Fruit fly (Drosophila melanogaster) whole organism, embryonic: ENCODE results near the gene CG31960.

Experiments
- Abd-B ChIP-seq: fragments of 200-800 bp; sonication (Bioruptor generic); optimal IDR thresholded peaks from 2 replicates; lab custom pipeline; 2018; ENCODE audit warnings: missing biosample characterization, mild to moderate bottlenecking, missing genetic modification characterization, moderate library complexity
- Atf-2 ChIP-seq: fragments of 200-800 bp; sonication (Bioruptor generic); optimal IDR thresholded peaks from 2 replicates; lab custom pipeline; 2016; ENCODE audit warnings: missing biosample characterization, missing genetic modification characterization
- BEAF-32 ChIP-seq: fragments of 200-800 bp; sonication (Bioruptor generic); optimal IDR thresholded peaks from 3 replicates; lab custom pipeline; 2017; ENCODE audit warnings: missing biosample characterization, missing genetic modification characterization, mild to moderate bottlenecking, moderate library complexity, missing genetic modification reagents
- CG10274 ChIP-seq: fragments of 200-800 bp; sonication (Bioruptor generic); optimal IDR thresholded peaks from 3 replicates; lab custom pipeline; 2017; ENCODE audit warnings: missing biosample characterization, mild to moderate bottlenecking, missing genetic modification characterization
- CG10462 ChIP-seq: fragments of 200-800 bp; sonication (Bioruptor generic); optimal IDR thresholded peaks from 2 replicates; lab custom pipeline; 2016; ENCODE audit warnings: missing biosample characterization, missing genetic modification characterization
- CG10565 ChIP-seq: fragments of 200-800 bp; sonication (Bioruptor generic); optimal IDR thresholded peaks from 3 replicates; lab custom pipeline; 2016; ENCODE audit warnings: missing biosample characterization, mild to moderate bottlenecking, missing genetic modification characterization
- CG12744 ChIP-seq: fragments of 200-800 bp; sonication (Bioruptor generic); optimal IDR thresholded peaks from 2 replicates; lab custom pipeline; 2016; ENCODE audit warnings: missing biosample characterization, missing genetic modification characterization
- CG12769 ChIP-seq: fragments of 200-800 bp; sonication (Bioruptor generic); optimal IDR thresholded peaks from 2 replicates; lab custom pipeline; 2019; ENCODE audit warnings: missing biosample characterization, mild to moderate bottlenecking, missing genetic modification characterization, moderate library complexity
- CG15514 ChIP-seq: fragments of 200-800 bp; sonication (Bioruptor generic); optimal IDR thresholded peaks from 3 replicates; lab custom pipeline; 2017; ENCODE audit warnings: missing biosample characterization, missing genetic modification characterization, mild to moderate bottlenecking, moderate library complexity, missing genetic modification reagents
- CG17385 ChIP-seq: fragments of 200-800 bp; sonication (Bioruptor generic); optimal IDR thresholded peaks from 3 replicates; lab custom pipeline; 2018; ENCODE audit warnings: missing biosample characterization, mild to moderate bottlenecking, missing genetic modification characterization
- CG17568 ChIP-seq: fragments of 200-800 bp; sonication (Bioruptor generic); optimal IDR thresholded peaks from 2 replicates; lab custom pipeline; 2018; ENCODE audit warnings: missing biosample characterization, mild to moderate bottlenecking, missing genetic modification characterization, moderate library complexity
- CG18011 ChIP-seq: fragments of 200-800 bp; sonication (Bioruptor generic); optimal IDR thresholded peaks from 2 replicates; lab custom pipeline; 2017; ENCODE audit warnings: missing biosample characterization, missing genetic modification characterization, mild to moderate bottlenecking, moderate library complexity, missing genotype
- CG1832 ChIP-seq: fragments of 200-800 bp; sonication (Bioruptor generic); optimal IDR thresholded peaks from 2 replicates; lab custom pipeline; 2017; ENCODE audit warnings: missing biosample characterization, mild to moderate bottlenecking, missing genetic modification characterization, inconsistent platforms
- CG32767 ChIP-seq: fragments of 200-800 bp; sonication (Bioruptor generic); IDR thresholded peaks from 2 replicates; pipeline ENCODE4 v1.3.6; 2022; ENCODE audit warnings: missing biosample characterization, missing genetic modification characterization
- CG4328 ChIP-seq: fragments of 200-800 bp; sonication (Bioruptor generic); optimal IDR thresholded peaks from 3 replicates; lab custom pipeline; 2017; ENCODE audit warnings: missing biosample characterization, missing genetic modification reagents, missing genetic modification characterization
- CG43689 ChIP-seq: fragments of 200-800 bp; sonication (Bioruptor generic); IDR thresholded peaks from 2 replicates; pipeline ENCODE4 v1.3.6; 2022; ENCODE audit warnings: missing biosample characterization, missing genetic modification characterization
- CG4424 ChIP-seq: fragments of 200-800 bp; sonication (Bioruptor generic); optimal IDR thresholded peaks from 3 replicates; lab custom pipeline; 2016; ENCODE audit warnings: missing biosample characterization, missing genetic modification characterization
- CG6813 ChIP-seq: fragments of 200-800 bp; sonication (Bioruptor generic); optimal IDR thresholded peaks from 2 replicates; lab custom pipeline; 2017; ENCODE audit warnings: missing biosample characterization, missing genetic modification characterization, mild to moderate bottlenecking, moderate library complexity, missing genetic modification reagents
- CTCF ChIP-seq: fragments of 200-800 bp; sonication (Bioruptor generic); optimal IDR thresholded peaks from 2 replicates; lab custom pipeline; 2017; ENCODE audit warnings: missing biosample characterization, mild to moderate bottlenecking, missing genetic modification characterization, moderate library complexity
- Camta ChIP-seq: fragments of 200-800 bp; sonication (Bioruptor generic); optimal IDR thresholded peaks from 2 replicates; lab custom pipeline; 2016; ENCODE audit warnings: missing biosample characterization, missing genetic modification characterization
- Dek ChIP-seq: fragments of 200-800 bp; sonication (Bioruptor generic); optimal IDR thresholded peaks from 3 replicates; lab custom pipeline; 2019; ENCODE audit warnings: missing biosample characterization, mild to moderate bottlenecking, missing genetic modification characterization, moderate library complexity
- E2f2 ChIP-seq: fragments of 200-800 bp; sonication (Bioruptor generic); IDR thresholded peaks from 2 replicates; pipeline ENCODE4 v1.3.6; 2022; ENCODE audit warnings: missing biosample characterization, missing genetic modification characterization
- Hr78 ChIP-seq, 2 experiments: fragments of 200-800 bp in 1 of 2; fragments of >200 bp in 1 of 2; sonication (Bioruptor generic) in 1 of 2; optimal IDR thresholded peaks; 2 replicates each; lab custom pipeline; 2017 to 2019; ENCODE audit warnings: missing biosample characterization in 2 of 2, missing genetic modification characterization in 2 of 2, mild to moderate bottlenecking in 1 of 2, moderate library complexity in 1 of 2
- Kr ChIP-seq: fragments of 200-800 bp; sonication (Bioruptor generic); optimal IDR thresholded peaks from 2 replicates; lab custom pipeline; 2017; ENCODE audit warnings: missing biosample characterization, mild to moderate bottlenecking, missing genetic modification characterization
- Neu2 ChIP-seq: fragments of 200-800 bp; sonication (Bioruptor generic); optimal IDR thresholded peaks from 3 replicates; lab custom pipeline; 2016; ENCODE audit warnings: missing biosample characterization, missing genetic modification characterization, borderline replicate concordance
- NfI ChIP-seq: fragments of 200-800 bp; sonication (Bioruptor generic); optimal IDR thresholded peaks from 3 replicates; lab custom pipeline; 2018; ENCODE audit warnings: missing biosample characterization, mild to moderate bottlenecking, missing genetic modification characterization, moderate library complexity
- Stat92E ChIP-seq, 3 experiments: fragments of >200 bp in 2 of 3; fragments of 200-800 bp in 1 of 3; sonication (Bioruptor generic) in 1 of 3; optimal IDR thresholded peaks; 2 replicates each; lab custom pipeline; 2017 to 2019; ENCODE audit warnings: missing biosample characterization in 3 of 3, missing genetic modification characterization in 3 of 3, mild to moderate bottlenecking in 1 of 3, moderate library complexity in 1 of 3
- bbx ChIP-seq: fragments of 200-800 bp; sonication (Bioruptor generic); IDR thresholded peaks from 2 replicates; pipeline ENCODE4 v1.3.6; 2022; ENCODE audit warnings: missing biosample characterization, missing genetic modification characterization; ENCODE audit not compliant: partially characterized antibody
- cad ChIP-seq: fragments of >200 bp; optimal IDR thresholded peaks from 2 replicates; lab custom pipeline; 2017; ENCODE audit warnings: missing biosample characterization, missing genetic modification characterization
- chif ChIP-seq, 2 experiments: fragments of 200-800 bp; sonication (Bioruptor generic); optimal IDR thresholded peaks; 3 replicates each; lab custom pipeline; 2016; ENCODE audit warnings: missing biosample characterization in 2 of 2, missing genetic modification characterization in 2 of 2
- dimm ChIP-seq: fragments of 200-800 bp; sonication (Bioruptor generic); IDR thresholded peaks from 2 replicates; pipeline ENCODE4 v1.3.6; 2022; ENCODE audit warnings: missing biosample characterization, missing genetic modification characterization
- disco-r ChIP-seq: fragments of 200-800 bp; sonication (Bioruptor generic); optimal IDR thresholded peaks from 2 replicates; lab custom pipeline; 2016; ENCODE audit warnings: missing biosample characterization, missing genetic modification characterization
- fd3F ChIP-seq: fragments of 200-800 bp; sonication (Bioruptor generic); optimal IDR thresholded peaks from 2 replicates; lab custom pipeline; 2018; ENCODE audit warnings: missing biosample characterization, mild to moderate bottlenecking, missing genetic modification characterization, moderate library complexity
- fd64A ChIP-seq: fragments of 200-800 bp; sonication (Bioruptor generic); optimal IDR thresholded peaks from 3 replicates; lab custom pipeline; 2018; ENCODE audit warnings: missing biosample characterization, mild to moderate bottlenecking, missing genetic modification characterization
- hth ChIP-seq: fragments of >200 bp; optimal IDR thresholded peaks from 2 replicates; lab custom pipeline; 2017; ENCODE audit warnings: inconsistent platforms
- mirr ChIP-seq: fragments of 200-800 bp; sonication (Bioruptor generic); optimal IDR thresholded peaks from 3 replicates; lab custom pipeline; 2018; ENCODE audit warnings: missing biosample characterization, mild to moderate bottlenecking, missing genetic modification characterization
- mld ChIP-seq: fragments of 200-800 bp; sonication (Bioruptor generic); IDR thresholded peaks from 3 replicates; pipeline ENCODE4 v1.3.6; 2022; ENCODE audit warnings: missing biosample characterization, missing genetic modification characterization; ENCODE audit not compliant: partially characterized antibody
- odd ChIP-seq: fragments of 200-800 bp; sonication (Bioruptor generic); optimal IDR thresholded peaks from 2 replicates; lab custom pipeline; 2017; ENCODE audit warnings: missing biosample characterization, mild to moderate bottlenecking, missing genetic modification characterization
- pum ChIP-seq: fragments of 200-800 bp; sonication (Bioruptor generic); optimal IDR thresholded peaks from 2 replicates; lab custom pipeline; 2016; ENCODE audit warnings: missing biosample characterization, missing genetic modification characterization
- slou ChIP-seq: fragments of 200-800 bp; sonication (Bioruptor generic); optimal IDR thresholded peaks from 3 replicates; lab custom pipeline; 2016; ENCODE audit warnings: missing biosample characterization, missing genetic modification characterization
- so ChIP-seq: fragments of 200-800 bp; sonication (Bioruptor generic); IDR thresholded peaks from 3 replicates; pipeline ENCODE4 v1.3.6; 2022; ENCODE audit warnings: missing biosample characterization, missing genetic modification characterization
- stwl ChIP-seq: fragments of 200-800 bp; sonication (Bioruptor generic); optimal IDR thresholded peaks from 3 replicates; lab custom pipeline; 2018; ENCODE audit warnings: missing biosample characterization, mild to moderate bottlenecking, missing genetic modification characterization, moderate library complexity
- tin ChIP-seq: fragments of 200-800 bp; sonication (Bioruptor generic); optimal IDR thresholded peaks from 3 replicates; lab custom pipeline; 2016; ENCODE audit warnings: missing biosample characterization, missing genetic modification characterization
- tll ChIP-seq, 2 experiments: fragments of 200-800 bp in 1 of 2; fragments of >200 bp in 1 of 2; sonication (Bioruptor generic) in 1 of 2; optimal IDR thresholded peaks; 2 replicates each; lab custom pipeline; 2017 to 2019; ENCODE audit warnings: missing biosample characterization in 2 of 2, missing genetic modification characterization in 2 of 2, mild to moderate bottlenecking in 1 of 2, moderate library complexity in 1 of 2
- unc-4 ChIP-seq: fragments of 200-800 bp; sonication (Bioruptor generic); IDR thresholded peaks from 2 replicates; pipeline ENCODE4 v1.3.6; 2022; ENCODE audit warnings: missing biosample characterization, missing genetic modification characterization; ENCODE audit not compliant: partially characterized antibody
- wek ChIP-seq: fragments of 200-800 bp; sonication (Bioruptor generic); optimal IDR thresholded peaks from 3 replicates; lab custom pipeline; 2018; ENCODE audit warnings: missing biosample characterization, mild to moderate bottlenecking, missing genetic modification characterization, moderate library complexity
- zf30C ChIP-seq: fragments of 200-800 bp; sonication (Bioruptor generic); optimal IDR thresholded peaks from 3 replicates; lab custom pipeline; 2018; ENCODE audit warnings: missing biosample characterization, mild to moderate bottlenecking, missing genetic modification characterization

Gene CG31960

dm6 chr2L:3778157-3779060 is 6.3 kb upstream of the CG31960 start (continued):
- TF ChIP-seq BEAF-32 (GFP tag; lab: Kevin White, UChicago) = no peak
- no peak for TF ChIP-seq Hr78 (GFP tag; optimal IDR thresholded peaks at IDR 0.05; lab: Kevin White, UChicago)
- TF ChIP-seq NfI (GFP tag; lab: Kevin White, UChicago) = no peak
- TF ChIP-seq CG10462 (GFP tag; lab: Kevin White, UChicago) = no peak
- TF ChIP-seq mld (GFP tag; lab: Robert Waterston, UW) = no peak
- peak; percentile 21 for TF ChIP-seq CG17568 (GFP tag; lab: Kevin White, UChicago)
- no peak for TF ChIP-seq fd3F (GFP tag; lab: Kevin White, UChicago)
- no peak for TF ChIP-seq disco-r (GFP tag; lab: Kevin White, UChicago)
- TF ChIP-seq CG12769 (tag; lab: Kevin White, UChicago) = peak; percentile 81
- TF ChIP-seq CG6813 (GFP tag; lab: Kevin White, UChicago) = no peak
- TF ChIP-seq Atf-2 (GFP tag; lab: Kevin White, UChicago) = no peak
- peak; percentile 49 for TF ChIP-seq cad (GFP tag; lab: Kevin White, UChicago)
- no peak for TF ChIP-seq slou (GFP tag; lab: Kevin White, UChicago)
- TF ChIP-seq tin (GFP tag; lab: Kevin White, UChicago) = peak; percentile 5
- TF ChIP-seq pum (GFP tag; lab: Kevin White, UChicago) = no peak
- TF ChIP-seq CG32767 (GFP tag; lab: Robert Waterston, UW) = no peak
- TF ChIP-seq Abd-B = no peak
- TF ChIP-seq chif (GFP tag; optimal IDR thresholded peaks at IDR 0.05; lab: Kevin White, UChicago) = no peak
- peak in 1 of 3 experiments; percentile 62 for TF ChIP-seq Stat92E (GFP tag; optimal IDR thresholded peaks at IDR 0.05; lab: Kevin White, UChicago)
- no peak for TF ChIP-seq CG15514 (GFP tag; lab: Kevin White, UChicago)
- TF ChIP-seq CG12744 (GFP tag; lab: Kevin White, UChicago) = peak; percentile 16
- TF ChIP-seq CG1832 (GFP tag; lab: Kevin White, UChicago) = no peak
- TF ChIP-seq fd64A (GFP tag; lab: Kevin White, UChicago) = no peak
- peak; percentile 42 for TF ChIP-seq odd (GFP tag; lab: Kevin White, UChicago)
- no peak for TF ChIP-seq Camta (GFP tag; lab: Kevin White, UChicago)
- TF ChIP-seq CG4424 (GFP tag; lab: Kevin White, UChicago) = peak; percentile 10
- TF ChIP-seq mirr = peak; percentile 78
- peak; percentile 2 for TF ChIP-seq Dek (tag; lab: Kevin White, UChicago)
- peak; percentile 25 for TF ChIP-seq zf30C (GFP tag; lab: Kevin White, UChicago)
- TF ChIP-seq dimm (GFP tag; lab: Robert Waterston, UW) = no peak
- TF ChIP-seq so (GFP tag; lab: Robert Waterston, UW) = 0 out of 3 replicates have a peak, but pooled peaks have one; percentile 21
- no peak for TF ChIP-seq hth
- no peak for TF ChIP-seq CG4328 (GFP tag; lab: Kevin White, UChicago)
- no peak for TF ChIP-seq CG43689
- TF ChIP-seq wek (GFP tag; lab: Kevin White, UChicago) = no peak
- no peak for TF ChIP-seq CTCF
- TF ChIP-seq stwl (tag; lab: Kevin White, UChicago) = no peak
- TF ChIP-seq CG10565 (GFP tag; lab: Kevin White, UChicago) = no peak
- TF ChIP-seq CG17385 (GFP tag; lab: Kevin White, UChicago) = peak; percentile 4
- TF ChIP-seq tll (GFP tag; optimal IDR thresholded peaks at IDR 0.05; lab: Kevin White, UChicago) = peak in 1 of 2 experiments; percentile 67
- TF ChIP-seq Kr (GFP tag; lab: Kevin White, UChicago) = peak; percentile 43
- TF ChIP-seq CG18011 = no peak
- TF ChIP-seq E2f2 = peak; percentile 11; the same call in 1 of the 2 replicates
- no peak for TF ChIP-seq Neu2 (GFP tag; lab: Kevin White, UChicago)
- 0 out of 2 replicates have a peak, but pooled peaks have one; percentile 38 for TF ChIP-seq unc-4
- no peak for TF ChIP-seq bbx (GFP tag; lab: Robert Waterston, UW)
- TF ChIP-seq CG10274 (GFP tag; lab: Kevin White, UChicago) = no peak
